Fruit fly (Drosophila melanogaster) whole organism, larva: ENCODE results near the gene CG18493.

Experiments
- noc ChIP-seq: fragments of 200-800 bp; sonication (Bioruptor generic); optimal IDR thresholded peaks from 3 replicates; lab custom pipeline; 2019; ENCODE audit warnings: missing biosample characterization, mild to moderate bottlenecking, missing genetic modification characterization, moderate library complexity

CG18493 gene

dm6 chr3R:19387608-19388007, 2.5 kb upstream of the CG18493 start, which contains the start of gene CG3734:
CG3734 (plus strand) TSS chr3R:19387861.
- TF ChIP-seq noc (tag; lab: Kevin White, UChicago), result peak; percentile 59

dm6 chr3R:19393060-19393459, 3.0 kb downstream of the CG18493 start, which contains the start of gene CG3739:
CG3739 (plus strand) TSS chr3R:19393360.
- no peak for TF ChIP-seq noc (tag; lab: Kevin White, UChicago)

dm6 chr3R:19398467-19398866, 8.4 kb downstream of the CG18493 start, which contains the start of gene CG31244:
CG31244 (minus strand) TSS chr3R:19398567.
- no peak for TF ChIP-seq noc (tag; lab: Kevin White, UChicago)

dm6 chr3R:19403096-19403515, 13.0 kb downstream of the CG18493 start, which contains the start of the genes Ino80 and Aptx:
Ino80 (minus strand) TSS chr3R:19403153.
Aptx (plus strand) TSS chr3R:19403455.
- peak; percentile 91 for TF ChIP-seq noc (tag; lab: Kevin White, UChicago)

- no peak for TF ChIP-seq noc (tag; lab: Kevin White, UChicago)
Observed at dm6 chr3R:19404296-19404695, 14.2 kb downstream of the CG18493 start.

- no peak for TF ChIP-seq noc (tag; lab: Kevin White, UChicago)
Observed at dm6 chr3R:19406852-19407251, 16.8 kb downstream of the CG18493 start.

- no peak for TF ChIP-seq noc (tag; lab: Kevin White, UChicago)
Observed at dm6 chr3R:19408573-19408972, 18.5 kb downstream of the CG18493 start, which contains the start of gene CG11626. CG11626 (plus strand) TSS chr3R:19408873.

- TF ChIP-seq noc (tag; lab: Kevin White, UChicago), result no peak
Observed at dm6 chr3R:19411371-19411770, 21.3 kb downstream of the CG18493 start.

dm6 chr3R:19412434-19412833, 22.4 kb downstream of the CG18493 start, which contains the start of gene CG31221:
CG31221 (plus strand) TSS chr3R:19412689.
- TF ChIP-seq noc (tag; lab: Kevin White, UChicago), result no peak

- no peak for TF ChIP-seq noc (tag; lab: Kevin White, UChicago)
Observed at dm6 chr3R:19425099-19425498, 35.0 kb downstream of the CG18493 start, which contains the start of gene CG3517. CG3517 (minus strand) TSS chr3R:19425199.
